Worm (Caenorhabditis elegans): Measurements from ENCODE around the gene hsp-90.

The hsp-90 gene

ce11 chrV:14658131-14658530 is 26.6 kb upstream of the hsp-90 start, which contains the start of gene slc-25A29 (continued):
- TF ChIP-seq nhr-47 (tag; optimal IDR thresholded peaks at IDR 0.05) (no peak), swsn-7 (tag; optimal IDR thresholded peaks at IDR 0.05) (no peak), efl-1 (optimal IDR thresholded peaks at IDR 0.05) (no peak), efl-1 (GFP tag; optimal IDR thresholded peaks at IDR 0.05 in 1 of 2) (peak in 1 of 2 experiments; percentile 79), unc-62 (GFP tag; optimal IDR thresholded peaks at IDR 0.05) (no peak), ztf-4 (tag; optimal IDR thresholded peaks at IDR 0.05) (no peak), nhr-71 (tag; optimal IDR thresholded peaks at IDR 0.05) (peak; percentile 9), alr-1 (tag; optimal IDR thresholded peaks at IDR 0.05; ENCODE audit: borderline replicate concordance) (no peak), pax-3 (tag; optimal IDR thresholded peaks at IDR 0.05) (no peak), ztf-11 (tag; optimal IDR thresholded peaks at IDR 0.05) (no peak), nhr-12 (tag; optimal IDR thresholded peaks at IDR 0.05) (no peak), fkh-8 (tag; optimal IDR thresholded peaks at IDR 0.05) (no peak), fkh-10 (GFP tag; optimal IDR thresholded peaks at IDR 0.05) (no peak), fos-1 (tag; optimal IDR thresholded peaks at IDR 0.05) (no peak), lir-3 (tag; optimal IDR thresholded peaks at IDR 0.05; ENCODE audit: poor library complexity) (no peak), tbx-2 (tag; optimal IDR thresholded peaks at IDR 0.05) (no peak), pag-3 (tag; optimal IDR thresholded peaks at IDR 0.05; ENCODE audit: borderline replicate concordance, insufficient read depth) (no peak), mdl-1 (tag; optimal IDR thresholded peaks at IDR 0.05) (no peak), elt-3 (tag; optimal IDR thresholded peaks at IDR 0.05) (peak in 2 of 6 experiments; percentile 2 to 41), ceh-82 (tag; optimal IDR thresholded peaks at IDR 0.05) (no peak), blmp-1 (tag; optimal IDR thresholded peaks at IDR 0.05) (peak; percentile 57), ceh-88 (GFP tag; IDR thresholded peaks at IDR 0.05) (no peak), hpl-2 (GFP tag; optimal IDR thresholded peaks at IDR 0.05) (no peak)

DNA sequence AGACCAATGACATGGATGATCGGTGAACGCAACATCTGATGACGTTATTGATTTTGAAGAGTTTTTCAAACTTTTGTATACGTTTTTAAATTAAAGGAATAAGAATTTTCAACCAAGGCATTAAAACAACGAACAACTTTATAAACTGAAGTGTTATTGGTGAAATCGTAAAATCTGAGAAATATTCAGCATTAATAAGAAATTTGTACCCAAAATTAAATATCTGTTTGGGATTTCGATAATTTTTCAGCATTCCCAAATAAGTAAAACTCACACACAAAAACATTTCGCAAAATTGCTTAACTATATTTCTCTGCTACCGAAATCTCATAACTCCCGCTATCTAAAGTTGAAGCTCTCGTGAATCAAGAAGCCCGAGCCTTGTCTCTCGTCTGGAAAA is 25.1 kb upstream of the hsp-90 start:
- TF ChIP-seq efl-1 (optimal IDR thresholded peaks at IDR 0.05) (no peak), efl-1 (GFP tag; optimal IDR thresholded peaks at IDR 0.05 in 1 of 2) (peak in 1 of 2 experiments; percentile 17), xbp-1 (tag; optimal IDR thresholded peaks at IDR 0.05) (no peak)

- TF ChIP-seq fkh-10 (GFP tag; optimal IDR thresholded peaks at IDR 0.05), result no peak
- TF ChIP-seq sup-37 (GFP tag; optimal IDR thresholded peaks at IDR 0.05), result no peak
- TF ChIP-seq mdl-1 (tag; optimal IDR thresholded peaks at IDR 0.05), result peak in 1 of 2 experiments; percentile 87
- peak; percentile 64 for TF ChIP-seq snu-23 (GFP tag; optimal IDR thresholded peaks at IDR 0.05)
- peak in 1 of 2 experiments; percentile 37 for TF ChIP-seq lsy-2 (tag; optimal IDR thresholded peaks at IDR 0.05)
- TF ChIP-seq nhr-19 (GFP tag; conservative IDR thresholded peaks at IDR 0.05), result peak; percentile 43
- TF ChIP-seq grh-1 (GFP tag; IDR thresholded peaks at IDR 0.05), result peak; percentile 50; the same call in 1 of the 2 replicates
- no peak for TF ChIP-seq elt-2 (tag; optimal IDR thresholded peaks at IDR 0.05)
- peak; percentile 59 for TF ChIP-seq tbx-2 (tag; optimal IDR thresholded peaks at IDR 0.05)
- no peak for TF ChIP-seq jun-1 (tag; optimal IDR thresholded peaks at IDR 0.05)
- no peak for TF ChIP-seq nhr-12 (tag; optimal IDR thresholded peaks at IDR 0.05)
- TF ChIP-seq ets-5 (GFP tag; IDR thresholded peaks at IDR 0.05), result no peak
- no peak for TF ChIP-seq pag-3 (tag; optimal IDR thresholded peaks at IDR 0.05; ENCODE audit: borderline replicate concordance, insufficient read depth)
- no peak for TF ChIP-seq lin-15B (tag; optimal IDR thresholded peaks at IDR 0.05)
- TF ChIP-seq zip-4 (GFP tag; optimal IDR thresholded peaks at IDR 0.05), result no peak
- no peak for TF ChIP-seq C16A3.4 (tag; optimal IDR thresholded peaks at IDR 0.05)
- TF ChIP-seq lin-35 (GFP tag; optimal IDR thresholded peaks at IDR 0.05), result peak in 1 of 2 experiments; percentile 74
- peak; percentile 77 for TF ChIP-seq nhr-71 (tag; optimal IDR thresholded peaks at IDR 0.05)
- peak; percentile 1 for TF ChIP-seq skn-1 (tag; optimal IDR thresholded peaks at IDR 0.05)
- no peak for TF ChIP-seq ceh-8 (GFP tag; optimal IDR thresholded peaks at IDR 0.05)
- no peak for TF ChIP-seq rnt-1 (tag; optimal IDR thresholded peaks at IDR 0.05)
- no peak for TF ChIP-seq ceh-90 (tag; optimal IDR thresholded peaks at IDR 0.05)
- peak in 5 of 6 experiments; percentile 21 to 95 (median 72) for TF ChIP-seq elt-3 (tag; optimal IDR thresholded peaks at IDR 0.05)
- TF ChIP-seq lin-14 (GFP tag; optimal IDR thresholded peaks at IDR 0.05), result peak; percentile 75
- no peak for TF ChIP-seq ama-1 (optimal IDR thresholded peaks at IDR 0.05)
- TF ChIP-seq lir-3 (tag; optimal IDR thresholded peaks at IDR 0.05; ENCODE audit: poor library complexity), result no peak
- TF ChIP-seq nhr-47 (tag; optimal IDR thresholded peaks at IDR 0.05), result peak; percentile 49
- TF ChIP-seq nhr-85 (tag), result peak; percentile 95
- no peak for TF ChIP-seq dsc-1 (tag; optimal IDR thresholded peaks at IDR 0.05)
- no peak for TF ChIP-seq fkh-8 (tag; optimal IDR thresholded peaks at IDR 0.05)
- peak; percentile 73 for TF ChIP-seq nhr-90 (tag; optimal IDR thresholded peaks at IDR 0.05; ENCODE audit: poor library complexity)
- TF ChIP-seq nhr-20 (tag; optimal IDR thresholded peaks at IDR 0.05), result peak; percentile 78
These were observed 23.9 kb upstream of the hsp-90 start, which contains the start of gene srh-17 for ce11 chrV:14660608-14661355. Gene srh-17 (plus strand): TSS chrV:14661305.
